Fruit fly (Drosophila melanogaster): ENCODE data around the gene ValRS-m.

The ValRS-m gene

dm6 chr3L:8964458-8964857 is at the start of gene ValRS-m:
Gene ValRS-m (minus strand): TSS chr3L:8964769.
- TF ChIP-seq bab1 (GFP tag; optimal IDR thresholded peaks at IDR 0.05) (no peak), CG1620 (GFP tag; optimal IDR thresholded peaks at IDR 0.05) (no peak), Crg-1 (GFP tag; optimal IDR thresholded peaks at IDR 0.05) (no peak), toe (GFP tag; optimal IDR thresholded peaks at IDR 0.05) (no peak), CG14711 (tag; optimal IDR thresholded peaks at IDR 0.05) (no peak), Mnt (GFP tag; optimal IDR thresholded peaks at IDR 0.05) (no peak), CG5204 (GFP tag; optimal IDR thresholded peaks at IDR 0.05) (no peak), CG12768 (GFP tag; optimal IDR thresholded peaks at IDR 0.05) (no peak)

dm6 chr3L:9013745-9014144 is 49.2 kb upstream of the ValRS-m start:
- TF ChIP-seq Hr96 (GFP tag; optimal IDR thresholded peaks at IDR 0.05) (no peak), CG7045 (GFP tag; optimal IDR thresholded peaks at IDR 0.05) (no peak), ovo (GFP tag; optimal IDR thresholded peaks at IDR 0.05) (no peak), toe (GFP tag; optimal IDR thresholded peaks at IDR 0.05) (no peak), CG33017 (tag; optimal IDR thresholded peaks at IDR 0.05) (no peak), cic (GFP tag; optimal IDR thresholded peaks at IDR 0.05) (no peak), bab1 (GFP tag; optimal IDR thresholded peaks at IDR 0.05) (no peak), cnc (optimal IDR thresholded peaks at IDR 0.05) (no peak), tj (GFP tag; optimal IDR thresholded peaks at IDR 0.05) (no peak), CG11617 (GFP tag; optimal IDR thresholded peaks at IDR 0.05) (no peak), kay (GFP tag; ENCODE audit: borderline replicate concordance) (no peak), CG1620 (GFP tag; optimal IDR thresholded peaks at IDR 0.05) (no peak), CG7101 (tag; optimal IDR thresholded peaks at IDR 0.05) (no peak), CG14711 (tag; optimal IDR thresholded peaks at IDR 0.05) (no peak)

dm6 chr3L:9011485-9012389 is 47.2 kb upstream of the ValRS-m start:
- TF ChIP-seq kay (GFP tag; ENCODE audit: borderline replicate concordance) = no peak
- TF ChIP-seq Clk (GFP tag; optimal IDR thresholded peaks at IDR 0.05) = no peak
- no peak for TF ChIP-seq cic (GFP tag; optimal IDR thresholded peaks at IDR 0.05)
- TF ChIP-seq Mnt (GFP tag; optimal IDR thresholded peaks at IDR 0.05) = no peak
- TF ChIP-seq pad (GFP tag; optimal IDR thresholded peaks at IDR 0.05) = no peak
- no peak for TF ChIP-seq CG1620 (GFP tag; optimal IDR thresholded peaks at IDR 0.05)
- TF ChIP-seq CG7101 (tag; optimal IDR thresholded peaks at IDR 0.05) = no peak
- no peak for TF ChIP-seq bab1 (GFP tag; optimal IDR thresholded peaks at IDR 0.05)
- no peak for TF ChIP-seq CG12768 (GFP tag; optimal IDR thresholded peaks at IDR 0.05)
- TF ChIP-seq cnc (optimal IDR thresholded peaks at IDR 0.05) = no peak
- no peak for TF ChIP-seq CG7045 (GFP tag; optimal IDR thresholded peaks at IDR 0.05)
- TF ChIP-seq Crg-1 (GFP tag; optimal IDR thresholded peaks at IDR 0.05) = no peak
- TF ChIP-seq ovo (GFP tag; optimal IDR thresholded peaks at IDR 0.05) = no peak
- TF ChIP-seq tj (GFP tag; optimal IDR thresholded peaks at IDR 0.05) = no peak
- TF ChIP-seq CG11617 (GFP tag; optimal IDR thresholded peaks at IDR 0.05) = no peak

dm6 chr3L:9009738-9010137 is 45.2 kb upstream of the ValRS-m start, which contains the start of gene CG5194:
Gene CG5194 (minus strand): TSS chr3L:9009838.
- TF ChIP-seq Mnt (GFP tag; optimal IDR thresholded peaks at IDR 0.05) (no peak), Crg-1 (GFP tag; optimal IDR thresholded peaks at IDR 0.05) (no peak), ovo (GFP tag; optimal IDR thresholded peaks at IDR 0.05) (no peak), CG1620 (GFP tag; optimal IDR thresholded peaks at IDR 0.05) (no peak), CG7045 (GFP tag; optimal IDR thresholded peaks at IDR 0.05) (no peak), toe (GFP tag; optimal IDR thresholded peaks at IDR 0.05) (no peak), Clk (GFP tag; optimal IDR thresholded peaks at IDR 0.05) (no peak), pad (GFP tag; optimal IDR thresholded peaks at IDR 0.05) (no peak), CG5204 (GFP tag; optimal IDR thresholded peaks at IDR 0.05) (no peak), CG12768 (GFP tag; optimal IDR thresholded peaks at IDR 0.05) (no peak), Hr96 (GFP tag; optimal IDR thresholded peaks at IDR 0.05) (no peak), cic (GFP tag; optimal IDR thresholded peaks at IDR 0.05) (no peak), CG7101 (tag; optimal IDR thresholded peaks at IDR 0.05) (no peak), bab1 (GFP tag; optimal IDR thresholded peaks at IDR 0.05) (no peak), cnc (optimal IDR thresholded peaks at IDR 0.05) (no peak), CG14711 (tag; optimal IDR thresholded peaks at IDR 0.05) (no peak), tj (GFP tag; optimal IDR thresholded peaks at IDR 0.05) (no peak), CG11617 (GFP tag; optimal IDR thresholded peaks at IDR 0.05) (no peak), kay (GFP tag; ENCODE audit: borderline replicate concordance) (no peak)

dm6 chr3L:9004788-9005246 is 40.2 kb upstream of the ValRS-m start, which contains the start of gene Doc3:
Gene Doc3 (plus strand): TSS chr3L:9005196.
- TF ChIP-seq CG7101 (tag; optimal IDR thresholded peaks at IDR 0.05) (no peak), cic (GFP tag; optimal IDR thresholded peaks at IDR 0.05) (no peak), Clk (GFP tag; optimal IDR thresholded peaks at IDR 0.05) (no peak), ovo (GFP tag; optimal IDR thresholded peaks at IDR 0.05) (no peak)

DNA sequence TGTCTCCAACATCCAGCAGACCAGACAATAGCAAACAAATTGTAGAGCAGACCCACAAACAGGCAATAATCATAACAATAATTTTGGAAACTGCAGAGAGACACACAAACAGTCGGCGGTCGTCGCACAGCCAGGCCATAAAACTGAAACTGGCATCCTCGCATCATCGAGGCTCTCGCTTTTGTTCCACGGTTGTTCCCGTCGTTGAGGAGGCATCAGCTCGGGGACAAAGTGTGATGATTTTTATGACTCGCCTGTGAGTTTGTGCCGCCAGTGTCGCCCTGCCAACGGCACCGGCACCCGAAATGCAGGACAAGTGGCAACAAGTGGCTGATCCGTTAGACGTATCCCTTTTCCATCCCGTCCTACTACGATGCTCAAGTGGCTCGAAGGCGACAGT is 38.8 kb upstream of the ValRS-m start:
- no peak for TF ChIP-seq cic (GFP tag; optimal IDR thresholded peaks at IDR 0.05)
- no peak for TF ChIP-seq Clk (GFP tag; optimal IDR thresholded peaks at IDR 0.05)
- no peak for TF ChIP-seq CG12768 (GFP tag; optimal IDR thresholded peaks at IDR 0.05)
- no peak for TF ChIP-seq Hr96 (GFP tag; optimal IDR thresholded peaks at IDR 0.05)
- TF ChIP-seq CG7101 (tag; optimal IDR thresholded peaks at IDR 0.05) = no peak
- no peak for TF ChIP-seq CG5204 (GFP tag; optimal IDR thresholded peaks at IDR 0.05)
- no peak for TF ChIP-seq ovo (GFP tag; optimal IDR thresholded peaks at IDR 0.05)
- no peak for TF ChIP-seq toe (GFP tag; optimal IDR thresholded peaks at IDR 0.05)
- no peak for TF ChIP-seq CG1620 (GFP tag; optimal IDR thresholded peaks at IDR 0.05)
- TF ChIP-seq cnc (optimal IDR thresholded peaks at IDR 0.05) = no peak
- no peak for TF ChIP-seq Crg-1 (GFP tag; optimal IDR thresholded peaks at IDR 0.05)
- TF ChIP-seq tj (GFP tag; optimal IDR thresholded peaks at IDR 0.05) = no peak
- TF ChIP-seq CG33017 (tag; optimal IDR thresholded peaks at IDR 0.05) = no peak
- TF ChIP-seq Mnt (GFP tag; optimal IDR thresholded peaks at IDR 0.05) = no peak
